Worm (Caenorhabditis elegans): ENCODE measurements around the gene lact-2.
A peak's percentile ranks its signal among the peaks of the same experiment; 100 is the strongest.

Gene lact-2

DNA sequence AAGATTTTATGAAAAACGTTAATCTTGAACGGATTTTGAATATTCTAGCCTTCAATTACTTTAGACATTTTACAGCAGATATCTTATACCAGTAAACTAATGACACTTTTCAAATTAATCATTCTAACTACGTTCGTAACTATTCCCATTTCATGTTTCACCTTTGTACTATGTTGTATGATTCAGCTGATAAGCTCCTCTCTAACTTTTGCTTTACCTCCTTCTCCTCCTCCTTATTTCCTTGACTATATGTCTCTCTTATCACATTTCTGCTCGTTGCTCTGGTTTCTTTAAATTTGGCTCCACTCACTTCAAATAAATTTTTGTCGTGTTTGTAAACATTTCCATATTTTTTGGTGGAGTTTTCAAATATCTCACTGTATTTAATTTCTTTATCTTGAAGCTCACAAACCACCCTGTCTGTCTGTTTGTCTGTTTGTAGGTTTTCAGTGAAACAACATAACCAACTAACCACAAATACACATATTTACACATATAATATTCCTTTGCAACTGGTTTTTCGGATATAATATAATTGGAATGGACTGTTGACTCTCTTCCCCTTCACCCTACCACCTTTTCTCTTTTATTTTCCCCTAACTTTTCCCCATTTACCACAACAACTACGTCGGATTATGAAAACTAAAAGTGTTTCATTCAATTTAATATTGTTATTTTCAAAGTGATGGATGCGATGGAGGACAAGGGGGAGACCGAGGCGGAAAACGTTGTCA lies at the start of gene lact-2:
Gene lact-2, plus strand, starts transcription at position 684 of the 734 bp plus-strand sequence.
- no peak for TF ChIP-seq ceh-83 (GFP tag; optimal IDR thresholded peaks at IDR 0.05)
- TF ChIP-seq unc-120 (tag; optimal IDR thresholded peaks at IDR 0.05; ENCODE audit: poor library complexity, severe bottlenecking): no peak
- no peak for TF ChIP-seq lin-13 (tag; optimal IDR thresholded peaks at IDR 0.05)

DNA sequence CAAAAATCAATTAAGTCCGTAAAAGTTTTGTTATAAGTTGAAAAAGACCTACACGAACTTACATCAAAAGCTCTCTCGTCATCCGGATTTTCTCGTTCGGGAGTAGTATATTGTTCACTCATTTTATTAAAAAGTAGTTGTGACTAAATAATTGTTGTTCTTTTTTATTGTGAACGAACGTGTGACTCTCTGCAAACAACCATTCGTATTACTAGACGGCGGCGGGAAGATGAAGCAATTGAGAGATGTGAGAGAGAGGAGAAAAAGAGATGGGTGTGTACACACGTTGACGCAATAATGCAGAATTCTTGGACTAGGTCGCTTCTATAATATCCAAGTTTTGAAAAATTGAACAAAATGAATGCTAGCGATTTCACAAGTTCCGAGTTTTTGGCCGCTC lies 49.7 kb upstream of the lact-2 start, which contains the start of the genes F52H3.11 and bath-38:
Gene F52H3.11, minus strand, starts transcription at position 203 of the 400 bp plus-strand sequence.
Gene bath-38, minus strand, starts transcription at position 310 of the 400 bp plus-strand sequence.
- no peak for TF ChIP-seq mls-2 (tag; optimal IDR thresholded peaks at IDR 0.05)
- TF ChIP-seq lin-32 (GFP tag; optimal IDR thresholded peaks at IDR 0.05): no peak
- TF ChIP-seq zip-8 (tag; optimal IDR thresholded peaks at IDR 0.05): no peak
- no peak for TF ChIP-seq blmp-1 (tag; optimal IDR thresholded peaks at IDR 0.05)
- no peak for TF ChIP-seq tbx-8 (GFP tag; optimal IDR thresholded peaks at IDR 0.05)
- TF ChIP-seq pha-4 (tag; optimal IDR thresholded peaks at IDR 0.05): peak; percentile 54
- TF ChIP-seq ceh-39 (tag; optimal IDR thresholded peaks at IDR 0.05): no peak
- no peak for TF ChIP-seq drap-1 (GFP tag; optimal IDR thresholded peaks at IDR 0.05)
- TF ChIP-seq sem-2 (GFP tag; optimal IDR thresholded peaks at IDR 0.05): no peak
- TF ChIP-seq unc-39 (tag; optimal IDR thresholded peaks at IDR 0.05): no peak
- no peak for TF ChIP-seq elt-1 (tag; optimal IDR thresholded peaks at IDR 0.05; ENCODE audit: borderline replicate concordance, insufficient read depth)
- TF ChIP-seq ztf-11 (tag; optimal IDR thresholded peaks at IDR 0.05): no peak
- TF ChIP-seq M03D4.4 (tag; optimal IDR thresholded peaks at IDR 0.05): no peak
- no peak for TF ChIP-seq unc-62 (GFP tag; optimal IDR thresholded peaks at IDR 0.05)
- TF ChIP-seq mep-1 (tag; optimal IDR thresholded peaks at IDR 0.05): peak; percentile 47
- no peak for TF ChIP-seq flh-1 (GFP tag; optimal IDR thresholded peaks at IDR 0.05)
- no peak for TF ChIP-seq bed-3 (GFP tag; optimal IDR thresholded peaks at IDR 0.05)
- no peak for TF ChIP-seq nhr-237 (tag; optimal IDR thresholded peaks at IDR 0.05)
- no peak for TF ChIP-seq nhr-12 (tag; optimal IDR thresholded peaks at IDR 0.05)
- no peak for TF ChIP-seq elt-3 (tag; optimal IDR thresholded peaks at IDR 0.05)
- TF ChIP-seq mab-5 (tag; optimal IDR thresholded peaks at IDR 0.05): no peak
- TF ChIP-seq snpc-4 (tag; optimal IDR thresholded peaks at IDR 0.05): no peak
- TF ChIP-seq sptf-1 (tag; optimal IDR thresholded peaks at IDR 0.05): no peak
- TF ChIP-seq ham-2 (GFP tag; optimal IDR thresholded peaks at IDR 0.05): no peak
- peak; percentile 37 for TF ChIP-seq lsy-2 (tag; optimal IDR thresholded peaks at IDR 0.05)
- TF ChIP-seq nhr-76 (tag; optimal IDR thresholded peaks at IDR 0.05): no peak
- peak; percentile 23 for TF ChIP-seq lin-13 (tag; optimal IDR thresholded peaks at IDR 0.05)
- TF ChIP-seq unc-120 (tag; optimal IDR thresholded peaks at IDR 0.05; ENCODE audit: poor library complexity, severe bottlenecking): no peak
- no peak for TF ChIP-seq ces-1 (GFP tag; optimal IDR thresholded peaks at IDR 0.05)
- TF ChIP-seq cnd-1 (tag; optimal IDR thresholded peaks at IDR 0.05): no peak
- no peak for TF ChIP-seq nhr-28 (tag; optimal IDR thresholded peaks at IDR 0.05)
- TF ChIP-seq ceh-83 (GFP tag; optimal IDR thresholded peaks at IDR 0.05): no peak
- TF ChIP-seq nhr-2 (tag; optimal IDR thresholded peaks at IDR 0.05): no peak
- no peak for TF ChIP-seq ceh-43 (GFP tag; optimal IDR thresholded peaks at IDR 0.05)
- TF ChIP-seq hlh-1 (tag; optimal IDR thresholded peaks at IDR 0.05): no peak

ce11 chrII:10045670-10046069 lies 49.0 kb upstream of the lact-2 start:
- TF ChIP-seq nhr-237 (tag; optimal IDR thresholded peaks at IDR 0.05): no peak
- peak; percentile 42 for TF ChIP-seq elt-3 (tag; optimal IDR thresholded peaks at IDR 0.05)
- peak; percentile 80 for TF ChIP-seq blmp-1 (tag; optimal IDR thresholded peaks at IDR 0.05)

DNA sequence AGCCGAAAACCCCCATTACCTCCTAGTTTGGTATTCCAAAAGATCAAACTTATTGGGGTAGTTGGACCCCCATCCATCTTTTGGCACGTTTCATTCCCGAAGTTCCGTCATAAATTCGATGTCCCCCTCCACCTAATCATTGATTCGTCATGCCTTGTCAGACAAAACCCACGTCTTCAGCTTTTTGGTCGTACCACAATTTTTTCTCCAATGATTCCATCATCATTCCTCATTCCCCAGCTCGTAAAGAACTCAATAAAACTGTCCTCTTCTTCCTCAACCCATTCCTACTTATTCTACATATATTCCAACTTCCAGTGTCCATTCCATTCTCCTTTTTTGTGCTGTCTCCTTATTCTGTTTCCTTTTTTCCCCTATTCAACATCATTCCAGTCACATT lies 46.1 kb upstream of the lact-2 start, which contains the start of gene flp-4:
Gene flp-4, plus strand, starts transcription at position 301 of the 400 bp plus-strand sequence.
- TF ChIP-seq unc-39 (tag; optimal IDR thresholded peaks at IDR 0.05) (no peak), ceh-39 (tag; optimal IDR thresholded peaks at IDR 0.05) (no peak)
